Fruit fly (Drosophila melanogaster): Measurements from ENCODE around the gene CG17325.

The CG17325 gene

DNA sequence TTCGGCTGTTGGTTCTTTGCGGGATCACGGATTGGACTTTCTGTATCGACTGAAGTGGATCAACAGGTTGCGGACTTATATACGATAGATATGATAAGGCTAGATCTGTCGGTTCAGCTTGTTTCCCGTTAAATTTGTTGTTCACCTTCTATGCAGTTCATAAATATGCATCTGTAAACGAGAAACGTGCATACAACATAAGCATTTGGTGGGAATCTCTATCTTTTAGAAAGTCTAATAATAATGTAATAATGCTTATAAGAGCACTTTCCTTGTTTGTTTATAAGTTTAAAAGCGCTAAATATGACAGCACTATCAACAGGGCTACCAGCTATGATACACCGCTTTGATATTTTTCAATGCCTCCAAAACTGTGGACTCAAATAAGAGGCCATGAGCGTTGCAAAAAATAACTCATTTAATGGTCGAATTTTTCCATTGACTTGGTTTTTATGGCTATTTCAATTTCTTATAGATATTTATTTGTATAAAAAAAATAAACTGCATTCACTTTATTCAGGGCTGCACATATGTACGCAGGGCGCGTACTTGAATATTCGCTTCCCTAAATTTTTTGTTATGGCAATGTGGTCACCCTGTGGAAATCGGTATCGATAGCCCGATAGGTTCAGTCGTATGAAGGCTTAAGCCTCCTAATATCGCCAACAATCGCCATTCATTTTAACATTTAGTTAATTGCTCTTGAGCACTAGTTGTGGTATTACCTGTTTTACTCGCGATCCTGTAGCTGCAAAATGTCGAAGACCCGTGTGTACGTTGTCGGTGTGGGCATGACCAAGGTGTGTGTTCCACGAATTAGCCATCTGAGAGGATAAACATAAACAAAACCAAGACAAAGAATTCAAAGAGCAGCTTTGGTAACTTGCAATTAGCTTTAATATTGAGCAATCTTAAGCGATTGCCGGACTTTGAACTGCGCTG lies 18.4 kb downstream of the CG17325 start, which contains the start of the genes CG17597 and ScpX:
CG17597 (minus strand) TSS at position 567 of the 942 bp plus-strand sequence.
ScpX (plus strand) TSS at position 643 of the 942 bp plus-strand sequence.
- TF ChIP-seq CrebA (GFP tag; optimal IDR thresholded peaks at IDR 0.05; ENCODE audit: borderline replicate concordance) (no peak), Dif (GFP tag; optimal IDR thresholded peaks at IDR 0.05; ENCODE audit: partially characterized antibody) (peak; percentile 71), br (GFP tag; optimal IDR thresholded peaks at IDR 0.05) (peak; percentile 63), rgr (GFP tag; optimal IDR thresholded peaks at IDR 0.05) (peak; percentile 55), Sp1 (GFP tag; optimal IDR thresholded peaks at IDR 0.05) (peak; percentile 53), dl (GFP tag; optimal IDR thresholded peaks at IDR 0.05; ENCODE audit: insufficient read depth in 1 of 2, partially characterized antibody in 2 of 2) (no peak), brk (GFP tag; optimal IDR thresholded peaks at IDR 0.05) (no peak), psq (GFP tag; optimal IDR thresholded peaks at IDR 0.05) (peak; percentile 43), h (GFP tag; optimal IDR thresholded peaks at IDR 0.05) (peak; percentile 74), Jra (GFP tag; optimal IDR thresholded peaks at IDR 0.05) (peak; percentile 16), dsf (GFP tag; optimal IDR thresholded peaks at IDR 0.05; ENCODE audit: borderline replicate concordance) (peak; percentile 49), Hr78 (GFP tag; optimal IDR thresholded peaks at IDR 0.05) (no peak), Hr83 (GFP tag; optimal IDR thresholded peaks at IDR 0.05; ENCODE audit: poor library complexity, severe bottlenecking) (no peak), Vsx2 (GFP tag; optimal IDR thresholded peaks at IDR 0.05; ENCODE audit: partially characterized antibody) (peak; percentile 95), woc (GFP tag; optimal IDR thresholded peaks at IDR 0.05) (peak; percentile 90), N (GFP tag; optimal IDR thresholded peaks at IDR 0.05) (no peak), ey (GFP tag; optimal IDR thresholded peaks at IDR 0.05) (peak; percentile 54), sv (GFP tag; optimal IDR thresholded peaks at IDR 0.05) (peak; percentile 46), HLH106 (tag; optimal IDR thresholded peaks at IDR 0.05) (peak; percentile 73), Mio (GFP tag; optimal IDR thresholded peaks at IDR 0.05) (no peak), Hnf4 (GFP tag; optimal IDR thresholded peaks at IDR 0.05) (peak; percentile 72), CG9705 (GFP tag; optimal IDR thresholded peaks at IDR 0.05) (peak; percentile 56), fru (GFP tag; optimal IDR thresholded peaks at IDR 0.05) (peak; percentile 61), usp (GFP tag; optimal IDR thresholded peaks at IDR 0.05) (no peak), tai (GFP tag; optimal IDR thresholded peaks at IDR 0.05) (no peak), pan (optimal IDR thresholded peaks at IDR 0.05) (no peak), jim (GFP tag; optimal IDR thresholded peaks at IDR 0.05) (no peak), dmrt93B (GFP tag; optimal IDR thresholded peaks at IDR 0.05) (no peak), sage (GFP tag; optimal IDR thresholded peaks at IDR 0.05) (peak; percentile 24), GATAd (GFP tag; optimal IDR thresholded peaks at IDR 0.05) (no peak), foxo (GFP tag; optimal IDR thresholded peaks at IDR 0.05) (peak in 1 of 2 experiments; percentile 76), Rel (GFP tag; optimal IDR thresholded peaks at IDR 0.05) (no peak), Rel (tag; optimal IDR thresholded peaks at IDR 0.05) (peak; percentile 34), OdsH (GFP tag; optimal IDR thresholded peaks at IDR 0.05) (peak; percentile 42), Myc (optimal IDR thresholded peaks at IDR 0.05) (peak; percentile 100), CG32264 (GFP tag; optimal IDR thresholded peaks at IDR 0.05) (no peak)

DNA sequence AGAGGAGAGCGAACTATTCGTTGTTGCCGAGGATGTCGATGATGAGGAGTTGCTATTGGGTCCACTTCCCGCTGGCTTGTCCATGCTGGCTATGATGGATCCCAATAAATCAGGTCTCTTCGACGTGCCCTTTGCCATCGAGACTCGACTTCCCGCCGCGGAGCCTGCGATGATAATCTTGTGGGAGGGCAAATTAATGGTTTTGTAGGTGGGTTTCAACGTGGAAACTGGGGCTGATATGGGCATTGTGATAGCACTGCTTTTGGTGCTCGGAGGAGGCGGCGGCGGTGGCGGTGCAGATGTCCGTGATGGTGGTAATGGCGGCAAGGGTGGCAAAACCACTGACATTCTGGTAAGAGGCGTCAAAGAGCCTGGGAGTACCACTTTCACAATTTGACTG lies 22.1 kb downstream of the CG17325 start:
- TF ChIP-seq Myc (optimal IDR thresholded peaks at IDR 0.05): no peak
- no peak for TF ChIP-seq h (GFP tag; optimal IDR thresholded peaks at IDR 0.05)
- TF ChIP-seq Hr83 (GFP tag; optimal IDR thresholded peaks at IDR 0.05; ENCODE audit: poor library complexity, severe bottlenecking): no peak
- no peak for TF ChIP-seq dl (GFP tag; optimal IDR thresholded peaks at IDR 0.05; ENCODE audit: insufficient read depth in 1 of 2, partially characterized antibody in 2 of 2)
- no peak for TF ChIP-seq Hr78 (GFP tag; optimal IDR thresholded peaks at IDR 0.05)
- no peak for TF ChIP-seq dmrt93B (GFP tag; optimal IDR thresholded peaks at IDR 0.05)
- no peak for TF ChIP-seq br (GFP tag; optimal IDR thresholded peaks at IDR 0.05)
- no peak for TF ChIP-seq sage (GFP tag; optimal IDR thresholded peaks at IDR 0.05)

Data from whole organism, wandering third instar larva.